Fruit fly (Drosophila melanogaster): ENCODE results near the gene RtcB.

Gene RtcB

dm6 chr2L:19434260-19434659 lies 3.8 kb downstream of the RtcB start:
- TF ChIP-seq CG16779 (tag; optimal IDR thresholded peaks at IDR 0.05) (peak; percentile 10), Eip78C (GFP tag) (peak; percentile 36), acj6 (GFP tag; optimal IDR thresholded peaks at IDR 0.05) (no peak), fkh (GFP tag; optimal IDR thresholded peaks at IDR 0.05) (peak; percentile 91), CG8319 (GFP tag; optimal IDR thresholded peaks at IDR 0.05) (no peak), ss (GFP tag; optimal IDR thresholded peaks at IDR 0.05) (peak in 1 of 2 experiments; percentile 21)

DNA sequence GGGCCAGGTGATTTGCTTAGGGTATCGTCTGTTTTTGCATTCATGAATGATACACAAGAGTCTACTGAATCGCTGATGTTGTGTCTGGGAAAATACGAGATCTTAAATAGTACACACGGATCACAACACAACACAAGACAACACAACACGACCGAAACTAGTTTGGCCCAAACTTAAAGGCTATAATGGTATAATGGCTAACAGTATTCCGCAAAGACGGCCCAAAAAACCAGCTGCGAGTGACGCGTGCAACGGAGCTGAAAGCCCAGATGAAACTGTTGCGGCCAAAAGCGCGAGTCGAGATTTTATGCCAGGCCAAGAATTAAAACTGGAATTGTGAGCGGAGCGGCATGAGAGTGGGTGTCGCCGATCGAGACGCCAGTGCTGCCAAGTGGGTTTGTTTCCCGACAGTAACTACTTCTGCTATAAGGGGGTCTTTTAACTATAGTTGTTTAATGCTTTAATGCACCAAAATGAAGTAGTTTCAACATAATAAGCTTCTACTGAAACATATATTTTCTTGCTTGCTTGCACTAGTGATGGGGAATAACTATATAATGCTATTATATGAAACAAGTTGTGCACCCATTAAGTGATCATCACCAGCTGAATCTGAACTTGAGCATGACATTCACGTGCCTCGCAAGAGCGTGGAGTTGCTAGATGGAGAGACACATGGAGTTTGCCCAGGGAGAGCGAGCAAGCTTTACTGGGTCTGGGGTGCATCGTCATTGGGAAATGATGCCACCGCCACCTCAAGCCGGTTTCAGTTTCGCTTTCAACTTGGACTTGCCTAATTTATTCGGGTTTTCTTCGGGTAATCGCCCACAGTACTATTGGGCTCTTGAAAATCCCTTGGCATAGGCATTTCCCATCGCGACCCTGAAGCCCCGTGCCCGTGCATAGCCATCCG lies 8.5 kb downstream of the RtcB start:
- peak; percentile 7 to 37 for TF ChIP-seq ss (GFP tag; optimal IDR thresholded peaks at IDR 0.05)
- peak; percentile 36; the same call in 1 of the 3 replicates for TF ChIP-seq CG6163 (GFP tag; IDR thresholded peaks at IDR 0.05)
- TF ChIP-seq Hr4 (GFP tag; optimal IDR thresholded peaks at IDR 0.05) = peak; percentile 18
- peak; percentile 18 for TF ChIP-seq Lpt (GFP tag; optimal IDR thresholded peaks at IDR 0.05)
- peak; percentile 39; the same call in 1 of the 3 replicates for TF ChIP-seq eg (GFP tag; IDR thresholded peaks at IDR 0.05)
- no peak for TF ChIP-seq Sox102F (GFP tag; optimal IDR thresholded peaks at IDR 0.05)
- TF ChIP-seq Eip75B (GFP tag; optimal IDR thresholded peaks at IDR 0.05) = peak; percentile 13
- peak; percentile 38 for TF ChIP-seq dsx (GFP tag; optimal IDR thresholded peaks at IDR 0.05; ENCODE audit: poor library complexity, severe bottlenecking)
- peak; percentile 10 for TF ChIP-seq CG32006 (GFP tag; optimal IDR thresholded peaks at IDR 0.05)
- TF ChIP-seq CG34406 (GFP tag; optimal IDR thresholded peaks at IDR 0.05) = no peak
- peak; percentile 44 for TF ChIP-seq esn (GFP tag; optimal IDR thresholded peaks at IDR 0.05)
- TF ChIP-seq Ets96B (tag; optimal IDR thresholded peaks at IDR 0.05) = peak; percentile 43
- TF ChIP-seq topi (GFP tag; optimal IDR thresholded peaks at IDR 0.05) = no peak
- peak; percentile 50 for TF ChIP-seq Blimp-1 (GFP tag; optimal IDR thresholded peaks at IDR 0.05)
- TF ChIP-seq CG8632 (GFP tag; optimal IDR thresholded peaks at IDR 0.05) = peak; percentile 4
- TF ChIP-seq CG8119 (GFP tag; IDR thresholded peaks at IDR 0.05) = peak; percentile 57; the same call in 2 of the 3 replicates
- TF ChIP-seq pdm3 (GFP tag; optimal IDR thresholded peaks at IDR 0.05) = peak; percentile 10
- TF ChIP-seq svp (GFP tag) = no peak
- TF ChIP-seq CG7368 (GFP tag; optimal IDR thresholded peaks at IDR 0.05) = no peak
- peak; percentile 30; the same call in 1 of the 2 replicates for TF ChIP-seq CG15336 (GFP tag; IDR thresholded peaks at IDR 0.05)
- peak; percentile 99 for TF ChIP-seq CG6808 (GFP tag; optimal IDR thresholded peaks at IDR 0.05)
- TF ChIP-seq achi (GFP tag; optimal IDR thresholded peaks at IDR 0.05) = peak; percentile 23
- peak; percentile 76 for TF ChIP-seq Eip78C (GFP tag)
- no peak for TF ChIP-seq fd59A (GFP tag; optimal IDR thresholded peaks at IDR 0.05)
- TF ChIP-seq CG6854 (GFP tag; optimal IDR thresholded peaks at IDR 0.05) = peak; percentile 33

DNA sequence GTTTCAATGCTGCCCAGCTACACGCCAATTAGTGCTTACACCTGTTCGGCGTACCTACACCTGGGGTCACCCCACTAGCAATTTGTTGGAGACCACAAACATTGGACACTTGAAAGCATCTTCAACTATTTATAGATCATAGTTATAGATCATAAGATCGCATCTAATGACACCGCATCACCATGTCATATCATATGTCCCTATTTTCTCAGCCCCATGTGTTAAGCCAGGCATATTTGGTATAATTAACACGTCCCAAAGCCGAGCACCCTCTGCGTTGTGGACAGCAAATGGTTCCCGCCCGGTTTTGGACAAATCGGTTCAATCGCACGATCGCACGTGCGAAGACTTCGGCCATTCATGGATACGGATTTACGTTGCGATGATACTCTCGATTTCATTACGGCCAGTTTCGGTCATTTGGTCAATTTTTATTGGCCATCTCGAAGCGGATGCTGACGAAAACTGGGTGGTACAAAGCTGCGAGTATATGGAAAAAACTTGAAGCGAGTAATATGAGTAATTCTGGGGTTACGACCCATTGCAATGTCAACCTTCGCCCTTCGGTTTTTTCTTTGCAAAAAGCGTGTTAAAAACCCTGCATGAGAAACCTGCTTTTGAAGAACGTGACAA lies 9.3 kb downstream of the RtcB start:
- TF ChIP-seq CG6854 (GFP tag; optimal IDR thresholded peaks at IDR 0.05) = no peak
- peak; percentile 23 for TF ChIP-seq Eip75B (GFP tag; optimal IDR thresholded peaks at IDR 0.05)
- peak; percentile 3 for TF ChIP-seq CG6792 (GFP tag; optimal IDR thresholded peaks at IDR 0.05)
- TF ChIP-seq topi (GFP tag; optimal IDR thresholded peaks at IDR 0.05) = peak; percentile 49
- peak; percentile 11 for TF ChIP-seq CG31627 (GFP tag; optimal IDR thresholded peaks at IDR 0.05)
- no peak for TF ChIP-seq lz (GFP tag; optimal IDR thresholded peaks at IDR 0.05)
- TF ChIP-seq CG8119 (GFP tag; IDR thresholded peaks at IDR 0.05) = peak; percentile 77
- peak; percentile 69 for TF ChIP-seq Blimp-1 (GFP tag; optimal IDR thresholded peaks at IDR 0.05)
- peak; percentile 48 for TF ChIP-seq Smox (GFP tag; optimal IDR thresholded peaks at IDR 0.05)
- no peak for TF ChIP-seq Met (GFP tag; optimal IDR thresholded peaks at IDR 0.05)
- TF ChIP-seq Lpt (GFP tag; optimal IDR thresholded peaks at IDR 0.05) = no peak
- TF ChIP-seq pdm3 (GFP tag; optimal IDR thresholded peaks at IDR 0.05) = peak; percentile 61
- TF ChIP-seq Hr4 (GFP tag; optimal IDR thresholded peaks at IDR 0.05) = peak; percentile 81
- peak; percentile 7 for TF ChIP-seq CG8319 (GFP tag; optimal IDR thresholded peaks at IDR 0.05)
- peak; percentile 68 for TF ChIP-seq svp (GFP tag)
- peak; percentile 59 for TF ChIP-seq Sox15 (GFP tag; optimal IDR thresholded peaks at IDR 0.05)
- TF ChIP-seq CG11294 (GFP tag; IDR thresholded peaks at IDR 0.05) = no peak
- TF ChIP-seq net (GFP tag; optimal IDR thresholded peaks at IDR 0.05) = peak; percentile 86
- peak; percentile 65 for TF ChIP-seq Ets21C (GFP tag; optimal IDR thresholded peaks at IDR 0.05)
- no peak for TF ChIP-seq CG9139 (GFP tag; optimal IDR thresholded peaks at IDR 0.05)
- TF ChIP-seq CG34406 (GFP tag; optimal IDR thresholded peaks at IDR 0.05) = peak; percentile 74
- TF ChIP-seq CG1621 (tag; optimal IDR thresholded peaks at IDR 0.05) = peak; percentile 59
- TF ChIP-seq esn (GFP tag; optimal IDR thresholded peaks at IDR 0.05) = no peak
- TF ChIP-seq dsx (GFP tag; optimal IDR thresholded peaks at IDR 0.05; ENCODE audit: poor library complexity, severe bottlenecking) = peak; percentile 5
- no peak for TF ChIP-seq vri (GFP tag; optimal IDR thresholded peaks at IDR 0.05)
- peak; percentile 12 for TF ChIP-seq fd85E (GFP tag; optimal IDR thresholded peaks at IDR 0.05)
- peak; percentile 7 for TF ChIP-seq CG7368 (GFP tag; optimal IDR thresholded peaks at IDR 0.05)
- TF ChIP-seq ss (GFP tag; optimal IDR thresholded peaks at IDR 0.05) = no peak
- peak; percentile 92 for TF ChIP-seq Eip78C (GFP tag)
- no peak; the same call in 1 of the 2 replicates for TF ChIP-seq Gug (GFP tag; IDR thresholded peaks at IDR 0.05)

All from whole organism, prepupa.